Fruit fly (Drosophila melanogaster) S2 (cell line): Measurements from ENCODE around the gene CG43390.

ENCODE experiments used
- CG8478 ChIP-seq: fragments of >200 bp; optimal IDR thresholded peaks from 2 replicates; lab custom pipeline; 2018
- CTCF ChIP-seq, 2 experiments: fragments of >200 bp; optimal IDR thresholded peaks; 2 replicates each; lab custom pipeline; 2018

dm6 chr3L:11578211-11578673 is 1.5 kb downstream of the CG43390 start, which contains the start of gene CG33270:
- no peak for TF ChIP-seq CG8478
- no peak for TF ChIP-seq CTCF (optimal IDR thresholded peaks at IDR 0.05; lab: Kevin White, UChicago)
